Fruit fly (Drosophila melanogaster) whole organism, pupa: ENCODE data around the gene lab.

Source experiments
- CG10348 ChIP-seq: fragments of 200-800 bp; sonication (Bioruptor generic); IDR thresholded peaks from 2 replicates; pipeline ENCODE4 v1.3.6; 2022; ENCODE audit warnings: missing biosample characterization, missing genetic modification characterization
- CG12605 ChIP-seq: fragments of 200-800 bp; sonication (Bioruptor generic); IDR thresholded peaks from 2 replicates; pipeline ENCODE4 v1.3.6; 2022; ENCODE audit warnings: missing biosample characterization, missing genetic modification characterization
- CG14655 ChIP-seq: fragments of 200-800 bp; sonication (Bioruptor generic); optimal IDR thresholded peaks from 3 replicates; lab custom pipeline; 2017; ENCODE audit warnings: mild to moderate bottlenecking, missing biosample characterization, missing genetic modification reagents, missing genetic modification characterization
- CG34367 ChIP-seq: fragments of 200-800 bp; sonication (Bioruptor generic); optimal IDR thresholded peaks from 2 replicates; lab custom pipeline; 2018; ENCODE audit warnings: missing biosample characterization, mild to moderate bottlenecking, missing genetic modification characterization
- CG8159 ChIP-seq: fragments of 200-800 bp; sonication (Bioruptor generic); optimal IDR thresholded peaks from 3 replicates; lab custom pipeline; 2018; ENCODE audit warnings: missing biosample characterization, mild to moderate bottlenecking, missing genetic modification characterization, moderate library complexity
- CG8301 ChIP-seq: fragments of 200-800 bp; sonication (Bioruptor generic); optimal IDR thresholded peaks from 2 replicates; lab custom pipeline; 2018; ENCODE audit warnings: missing biosample characterization, mild to moderate bottlenecking, missing genetic modification characterization
- D1 ChIP-seq: fragments of 200-800 bp; sonication (Bioruptor generic); optimal IDR thresholded peaks from 2 replicates; lab custom pipeline; 2018; ENCODE audit warnings: missing biosample characterization, mild to moderate bottlenecking, missing genetic modification characterization, moderate library complexity
- EcR ChIP-seq: fragments of 200-800 bp; sonication (Bioruptor generic); optimal IDR thresholded peaks from 3 replicates; lab custom pipeline; 2019; ENCODE audit warnings: missing biosample characterization, missing genetic modification characterization, mild to moderate bottlenecking, moderate library complexity, missing genetic modification reagents
- Ets98B ChIP-seq: fragments of 200-800 bp; sonication (Bioruptor generic); IDR thresholded peaks from 2 replicates; pipeline ENCODE4 v1.3.6; 2022; ENCODE audit warnings: missing biosample characterization, missing genetic modification characterization
- Pif1A ChIP-seq: fragments of 200-800 bp; sonication (Bioruptor generic); optimal IDR thresholded peaks from 3 replicates; lab custom pipeline; 2016; ENCODE audit warnings: missing biosample characterization, missing genetic modification characterization
- gl ChIP-seq: fragments of 200-800 bp; sonication (Bioruptor generic); optimal IDR thresholded peaks from 2 replicates; lab custom pipeline; 2018; ENCODE audit warnings: missing biosample characterization, mild to moderate bottlenecking, missing genetic modification characterization
- rn ChIP-seq: fragments of 200-800 bp; sonication (Bioruptor generic); IDR thresholded peaks from 2 replicates; pipeline ENCODE4 v1.3.6; 2022; ENCODE audit warnings: missing biosample characterization, missing genetic modification characterization

DNA sequence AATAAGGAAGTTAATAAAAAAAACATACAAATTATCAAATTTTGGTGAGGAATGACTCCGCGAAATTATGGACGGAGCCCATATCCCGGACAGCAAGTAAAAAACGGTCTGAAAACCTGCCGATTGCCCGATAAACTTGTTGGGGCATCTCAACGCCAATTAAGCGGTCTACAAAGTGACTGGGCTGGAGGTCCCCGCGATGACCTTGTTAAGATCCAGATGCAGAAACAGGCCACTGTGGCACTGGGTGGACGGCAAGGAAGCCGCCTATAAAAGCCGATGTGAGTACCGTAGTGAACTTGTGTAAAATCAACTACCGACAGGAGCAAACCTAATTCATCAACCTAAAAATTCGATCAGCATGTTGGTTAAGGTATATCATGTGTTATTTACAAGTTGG, 5.8 kb upstream of the lab start, which contains the start of gene Edg84A:
- TF ChIP-seq Ets98B (GFP tag; lab: Robert Waterston, UW) = no peak
- TF ChIP-seq Pif1A (GFP tag; lab: Kevin White, UChicago) = no peak
- no peak for TF ChIP-seq gl
- no peak for TF ChIP-seq CG12605 (GFP tag; lab: Robert Waterston, UW)
- no peak for TF ChIP-seq EcR (GFP tag; lab: Kevin White, UChicago)
- no peak for TF ChIP-seq CG8159 (tag; lab: Kevin White, UChicago)
- no peak for TF ChIP-seq CG10348
- no peak for TF ChIP-seq CG14655 (GFP tag; lab: Kevin White, UChicago)
- TF ChIP-seq CG8301 (tag; lab: Kevin White, UChicago) = no peak
- TF ChIP-seq CG34367 (tag; lab: Kevin White, UChicago) = no peak
- no peak for TF ChIP-seq rn
- no peak for TF ChIP-seq D1 (tag; lab: Kevin White, UChicago)
